Fruit fly (Drosophila melanogaster) Kc167 (cell line): Measurements from ENCODE around the gene CG43394.

Experiments
- Myc ChIP-seq: fragments of >200 bp; optimal IDR thresholded peaks from 2 replicates; lab custom pipeline; 2017; ENCODE audit warnings: missing external identifiers
- h ChIP-seq: fragments of >200 bp; optimal IDR thresholded peaks from 3 replicates; lab custom pipeline; 2018; ENCODE audit warnings: missing external identifiers
- psq ChIP-seq: fragments of >200 bp; optimal IDR thresholded peaks from 2 replicates; lab custom pipeline; 2017; ENCODE audit warnings: missing external identifiers
- ttk ChIP-seq: sonication (Bioruptor generic); optimal IDR thresholded peaks from 2 replicates; lab custom pipeline; 2017; ENCODE audit warnings: missing external identifiers

- TF ChIP-seq h (lab: Kevin White, UChicago): no peak
- no peak for TF ChIP-seq Myc
- no peak for TF ChIP-seq ttk
- TF ChIP-seq psq (lab: Kevin White, UChicago): no peak
Measured at dm6 chr2L:8145067-8145808, at the start of gene CG43394, which contains the start of gene CG42763.
